Fruit fly (Drosophila melanogaster) whole organism, embryonic: ENCODE results near the gene cd.

Experiments
- Awh ChIP-seq: fragments of 200-800 bp; sonication (Bioruptor generic); IDR thresholded peaks from 2 replicates; pipeline ENCODE4, ENCODE4 v1.3.6; 2022; ENCODE audit warnings: missing biosample characterization, missing genetic modification characterization
- BEAF-32 ChIP-seq: fragments of 200-800 bp; sonication (Bioruptor generic); optimal IDR thresholded peaks from 3 replicates; lab custom pipeline; 2017; ENCODE audit warnings: missing biosample characterization, missing genetic modification characterization, mild to moderate bottlenecking, moderate library complexity, missing genetic modification reagents
- CG1024 ChIP-seq: fragments of 200-800 bp; sonication (Bioruptor generic); IDR thresholded peaks from 2 replicates; pipeline ENCODE4 v1.3.6; 2022; ENCODE audit warnings: missing biosample characterization, missing genetic modification characterization
- CG10366 ChIP-seq: fragments of 200-800 bp; sonication (Bioruptor generic); IDR thresholded peaks from 2 replicates; pipeline ENCODE4 v1.3.6; 2022; ENCODE audit warnings: missing biosample characterization, missing genetic modification characterization
- CG11085 ChIP-seq: fragments of 200-800 bp; sonication (Bioruptor generic); IDR thresholded peaks from 2 replicates; pipeline ENCODE4 v1.3.6; 2022; ENCODE audit warnings: missing biosample characterization, missing genetic modification characterization
- CG11456 ChIP-seq: fragments of 200-800 bp; sonication (Bioruptor generic); IDR thresholded peaks from 3 replicates; pipeline ENCODE4 v1.3.6; 2022; ENCODE audit warnings: missing biosample characterization, missing genetic modification characterization
- CG13775 ChIP-seq: fragments of 200-800 bp; sonication (Bioruptor generic); optimal IDR thresholded peaks from 3 replicates; lab custom pipeline; 2017; ENCODE audit warnings: missing biosample characterization, mild to moderate bottlenecking, missing genetic modification characterization
- CG14860 ChIP-seq: fragments of 200-800 bp; sonication (Bioruptor generic); IDR thresholded peaks from 3 replicates; pipeline ENCODE4 v1.3.6; 2022; ENCODE audit warnings: missing biosample characterization, missing genetic modification characterization; ENCODE audit not compliant: partially characterized antibody
- CG15601 ChIP-seq: fragments of 200-800 bp; sonication (Bioruptor generic); optimal IDR thresholded peaks from 3 replicates; lab custom pipeline; 2019; ENCODE audit warnings: missing biosample characterization, mild to moderate bottlenecking, missing genetic modification characterization, moderate library complexity
- CG2116 ChIP-seq: fragments of 200-800 bp; sonication (Bioruptor generic); optimal IDR thresholded peaks from 3 replicates; lab custom pipeline; 2018; ENCODE audit warnings: missing biosample characterization, mild to moderate bottlenecking, missing genetic modification characterization
- CG2875 ChIP-seq: fragments of 200-800 bp; sonication (Bioruptor generic); optimal IDR thresholded peaks from 2 replicates; lab custom pipeline; 2017; ENCODE audit warnings: missing biosample characterization, mild to moderate bottlenecking, missing genetic modification characterization, missing genetic modification reagents
- CG32772 ChIP-seq: fragments of 200-800 bp; sonication (Bioruptor generic); IDR thresholded peaks from 2 replicates; pipeline ENCODE4 v1.3.6; 2022; ENCODE audit warnings: missing biosample characterization, missing genetic modification characterization
- CG3281 ChIP-seq: fragments of 200-800 bp; sonication (Bioruptor generic); optimal IDR thresholded peaks from 3 replicates; lab custom pipeline; 2017; ENCODE audit warnings: missing biosample characterization, mild to moderate bottlenecking, missing genetic modification characterization
- CG34224 ChIP-seq: fragments of 200-800 bp; sonication (Bioruptor generic); IDR thresholded peaks from 3 replicates; pipeline ENCODE4 v1.3.6; 2022; ENCODE audit warnings: missing biosample characterization, missing genetic modification characterization; ENCODE audit not compliant: partially characterized antibody
- CG3726 ChIP-seq: fragments of 200-800 bp; sonication (Bioruptor generic); IDR thresholded peaks from 3 replicates; pipeline ENCODE4, ENCODE4 v1.3.6; 2022; ENCODE audit warnings: missing biosample characterization, missing genetic modification characterization
- CG3838 ChIP-seq: fragments of 200-800 bp; sonication (Bioruptor generic); optimal IDR thresholded peaks from 3 replicates; lab custom pipeline; 2016; ENCODE audit warnings: missing biosample characterization, missing genetic modification characterization
- CG4854 ChIP-seq: fragments of 200-800 bp; sonication (Bioruptor generic); optimal IDR thresholded peaks from 2 replicates; lab custom pipeline; 2016; ENCODE audit warnings: missing biosample characterization, missing genetic modification characterization, inconsistent platforms
- CG6689 ChIP-seq: fragments of 200-800 bp; sonication (Bioruptor generic); IDR thresholded peaks from 2 replicates; pipeline ENCODE4 v1.3.6; 2022; ENCODE audit warnings: missing biosample characterization, missing genetic modification characterization
- CG8388 ChIP-seq: fragments of 200-800 bp; sonication (Bioruptor generic); optimal IDR thresholded peaks from 2 replicates; lab custom pipeline; 2019; ENCODE audit warnings: missing biosample characterization, mild to moderate bottlenecking, missing genetic modification characterization, moderate library complexity
- CoRest ChIP-seq: fragments of 200-800 bp; sonication (Bioruptor generic); optimal IDR thresholded peaks from 3 replicates; lab custom pipeline; 2018; ENCODE audit warnings: missing biosample characterization, mild to moderate bottlenecking, missing genetic modification characterization, moderate library complexity
- ERR ChIP-seq: fragments of 200-800 bp; sonication (Bioruptor generic); optimal IDR thresholded peaks from 2 replicates; lab custom pipeline; 2016; ENCODE audit warnings: missing biosample characterization, missing genetic modification characterization
- H2.0 ChIP-seq: fragments of 200-800 bp; sonication (Bioruptor generic); IDR thresholded peaks from 2 replicates; pipeline ENCODE4 v1.3.6; 2022; ENCODE audit warnings: missing biosample characterization, missing genetic modification characterization
- HmgD ChIP-seq: fragments of 200-800 bp; sonication (Bioruptor generic); optimal IDR thresholded peaks from 3 replicates; lab custom pipeline; 2016; ENCODE audit warnings: missing biosample characterization, missing genetic modification characterization
- Hmr ChIP-seq: fragments of 200-800 bp; sonication (Bioruptor generic); optimal IDR thresholded peaks from 3 replicates; lab custom pipeline; 2017; ENCODE audit warnings: mild to moderate bottlenecking, missing biosample characterization, missing genetic modification reagents, missing genetic modification characterization
- Hmx ChIP-seq: fragments of 200-800 bp; sonication (Bioruptor generic); optimal IDR thresholded peaks from 2 replicates; lab custom pipeline; 2016; ENCODE audit warnings: missing biosample characterization, missing genetic modification characterization
- Hr39 ChIP-seq: fragments of >200 bp; optimal IDR thresholded peaks from 2 replicates; lab custom pipeline; 2017
- Lpt ChIP-seq: fragments of >200 bp; optimal IDR thresholded peaks from 2 replicates; lab custom pipeline; 2018; ENCODE audit warnings: missing biosample characterization, missing genetic modification characterization
- Med ChIP-seq: fragments of 200-800 bp; sonication (Bioruptor generic); peaks from one replicate; lab custom pipeline; 2016; ENCODE audit warnings: missing biosample characterization, missing genetic modification characterization, mild to moderate bottlenecking, inconsistent platforms, moderate library complexity
- Poxn ChIP-seq: fragments of 200-800 bp; sonication (Bioruptor generic); IDR thresholded peaks from 2 replicates; pipeline ENCODE4 v1.3.6; 2022; ENCODE audit warnings: missing biosample characterization, missing genetic modification characterization
- Side ChIP-seq: fragments of 200-800 bp; sonication (Bioruptor generic); optimal IDR thresholded peaks from 2 replicates; lab custom pipeline; 2016; ENCODE audit warnings: missing biosample characterization, missing genetic modification characterization
- TFAM ChIP-seq: fragments of 200-800 bp; sonication (Bioruptor generic); optimal IDR thresholded peaks from 2 replicates; lab custom pipeline; 2017; ENCODE audit warnings: missing biosample characterization, missing genetic modification characterization, inconsistent platforms
- Trl ChIP-seq, 3 experiments: fragments of >200 bp in 2 of 3; fragments of 200-800 bp in 1 of 3; sonication (Bioruptor generic) in 1 of 3; optimal IDR thresholded peaks; 2 replicates in 1 of 3; 3 replicates in 2 of 3; lab custom pipeline; 2016 to 2017; ENCODE audit warnings: missing biosample characterization in 1 of 3, missing genetic modification characterization in 1 of 3
- Xrp1 ChIP-seq: fragments of 200-800 bp; sonication (Bioruptor generic); IDR thresholded peaks from 2 replicates; pipeline ENCODE4 v1.3.6; 2022; ENCODE audit warnings: missing biosample characterization, missing genetic modification characterization
- aop ChIP-seq: fragments of 200-800 bp; sonication (Bioruptor generic); IDR thresholded peaks from 2 replicates; pipeline ENCODE4 v1.3.6; 2022; ENCODE audit warnings: missing biosample characterization, missing genetic modification characterization
- ap ChIP-seq: fragments of 200-800 bp; sonication (Bioruptor generic); IDR thresholded peaks from 2 replicates; pipeline ENCODE4 v1.3.6; 2022; ENCODE audit warnings: missing biosample characterization, missing genetic modification characterization
- az2 ChIP-seq: fragments of 200-800 bp; sonication (Bioruptor generic); optimal IDR thresholded peaks from 3 replicates; lab custom pipeline; 2016; ENCODE audit warnings: missing biosample characterization, missing genetic modification characterization
- bbx ChIP-seq: fragments of 200-800 bp; sonication (Bioruptor generic); IDR thresholded peaks from 2 replicates; pipeline ENCODE4 v1.3.6; 2022; ENCODE audit warnings: missing biosample characterization, missing genetic modification characterization; ENCODE audit not compliant: partially characterized antibody
- ftz-f1 ChIP-seq: fragments of 200-800 bp; sonication (Bioruptor generic); optimal IDR thresholded peaks from 2 replicates; lab custom pipeline; 2016; ENCODE audit warnings: missing biosample characterization, missing genetic modification characterization
- grn ChIP-seq: fragments of 200-800 bp; sonication (Bioruptor generic); optimal IDR thresholded peaks from 3 replicates; lab custom pipeline; 2017; ENCODE audit warnings: missing biosample characterization, missing genetic modification characterization
- hkb ChIP-seq, 2 experiments: fragments of 200-800 bp in 1 of 2; fragments of >200 bp in 1 of 2; sonication (Bioruptor generic) in 1 of 2; IDR thresholded peaks in 1 of 2; optimal IDR thresholded peaks in 1 of 2; 2 replicates each; pipeline versions ENCODE4 v1.3.6 to Lab custom; 2017 to 2022; ENCODE audit warnings: missing biosample characterization in 1 of 2, missing genetic modification characterization in 1 of 2
- hth ChIP-seq: fragments of >200 bp; optimal IDR thresholded peaks from 2 replicates; lab custom pipeline; 2017; ENCODE audit warnings: inconsistent platforms
- ind ChIP-seq: fragments of 200-800 bp; sonication (Bioruptor generic); optimal IDR thresholded peaks from 3 replicates; lab custom pipeline; 2016; ENCODE audit warnings: missing biosample characterization, missing genetic modification characterization
- kni ChIP-seq: fragments of 200-800 bp; sonication (Bioruptor generic); optimal IDR thresholded peaks from 3 replicates; lab custom pipeline; 2017; ENCODE audit warnings: mild to moderate bottlenecking, missing biosample characterization, missing genetic modification reagents, missing genetic modification characterization
- lola ChIP-seq, 3 experiments: fragments of >200 bp in 2 of 3; fragments of 200-800 bp in 1 of 3; sonication (Bioruptor generic) in 1 of 3; optimal IDR thresholded peaks; 2 replicates each; lab custom pipeline; 2017 to 2019; ENCODE audit warnings: missing biosample characterization in 3 of 3, missing genetic modification characterization in 3 of 3, mild to moderate bottlenecking in 1 of 3, moderate library complexity in 1 of 3
- pita ChIP-seq: fragments of 200-800 bp; sonication (Bioruptor generic); optimal IDR thresholded peaks from 2 replicates; lab custom pipeline; 2017; ENCODE audit warnings: missing biosample characterization, mild to moderate bottlenecking, missing genetic modification characterization
- pros ChIP-seq: fragments of 200-800 bp; sonication (Bioruptor generic); optimal IDR thresholded peaks from 3 replicates; lab custom pipeline; 2019; ENCODE audit warnings: missing biosample characterization, mild to moderate bottlenecking, missing genetic modification characterization, moderate library complexity
- scrt ChIP-seq: fragments of 200-800 bp; sonication (Bioruptor generic); optimal IDR thresholded peaks from 2 replicates; lab custom pipeline; 2018; ENCODE audit warnings: missing biosample characterization, mild to moderate bottlenecking, missing genetic modification characterization, moderate library complexity
- sob ChIP-seq: fragments of 200-800 bp; sonication (Bioruptor generic); IDR thresholded peaks from 2 replicates; pipeline ENCODE4 v1.3.6; 2022; ENCODE audit warnings: missing biosample characterization, missing genetic modification characterization
- usp ChIP-seq: fragments of >200 bp; optimal IDR thresholded peaks from 2 replicates; lab custom pipeline; 2017; ENCODE audit warnings: missing biosample characterization, missing genetic modification characterization
- wdn ChIP-seq: fragments of 200-800 bp; sonication (Bioruptor generic); IDR thresholded peaks from 2 replicates; pipeline ENCODE4 v1.3.6; 2022; ENCODE audit warnings: missing biosample characterization, missing genetic modification characterization
- yki ChIP-seq: fragments of >200 bp; optimal IDR thresholded peaks from 3 replicates; lab custom pipeline; 2018

Gene cd

DNA sequence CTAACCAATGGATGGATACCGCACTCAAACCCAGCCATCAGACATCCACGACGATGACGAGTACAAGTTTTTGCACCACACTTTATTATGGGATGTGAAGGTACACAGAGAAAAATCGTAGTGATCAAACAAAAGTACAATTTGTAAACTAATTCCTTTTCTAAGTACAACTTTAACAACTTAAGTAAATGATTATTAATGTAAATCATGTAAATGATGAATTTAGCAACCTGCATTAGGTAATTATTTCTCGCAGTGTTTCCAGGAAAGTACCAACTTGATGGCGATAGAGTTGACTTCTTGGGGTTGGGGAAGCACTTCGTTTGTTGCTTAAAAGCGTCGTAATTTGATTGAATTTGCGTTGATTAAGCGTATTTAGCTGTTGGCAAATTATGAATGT, 31.6 kb upstream of the cd start (continued):
- TF ChIP-seq ap (peak; percentile 77), CG14860 (GFP tag; lab: Robert Waterston, UW) (no peak), CG15601 (tag; lab: Kevin White, UChicago) (peak; percentile 21), H2.0 (GFP tag; lab: Robert Waterston, UW) (peak; percentile 83), Lpt (GFP tag; lab: Kevin White, UChicago) (no peak), Awh (GFP tag; lab: Robert Waterston, UW) (peak; percentile 42; the same call in 1 of the 2 replicates), CG34224 (GFP tag; lab: Robert Waterston, UW) (no peak), sob (GFP tag; lab: Robert Waterston, UW) (peak; percentile 63), wdn (GFP tag; lab: Robert Waterston, UW) (peak; percentile 40; the same call in 1 of the 2 replicates), Hmr (peak; percentile 69), CG32772 (GFP tag; lab: Robert Waterston, UW) (no peak), Side (GFP tag; lab: Kevin White, UChicago) (peak; percentile 38), CG4854 (GFP tag; lab: Kevin White, UChicago) (no peak), CG3726 (GFP tag; lab: Robert Waterston, UW) (no peak), TFAM (GFP tag; lab: Kevin White, UChicago) (no peak), ftz-f1 (no peak), CG3838 (GFP tag; lab: Kevin White, UChicago) (peak; percentile 5), aop (GFP tag; lab: Robert Waterston, UW) (no peak), CG8388 (GFP tag; lab: Kevin White, UChicago) (peak; percentile 63), BEAF-32 (GFP tag; lab: Kevin White, UChicago) (no peak), az2 (GFP tag; lab: Kevin White, UChicago) (peak; percentile 71), CG10366 (GFP tag; lab: Robert Waterston, UW) (peak; percentile 78), grn (GFP tag; lab: Kevin White, UChicago) (no peak), ERR (no peak), CG1024 (GFP tag; lab: Robert Waterston, UW) (no peak), pita (GFP tag; lab: Kevin White, UChicago) (no peak), CG13775 (GFP tag; lab: Kevin White, UChicago) (peak; percentile 53), CG3281 (GFP tag; lab: Kevin White, UChicago) (peak; percentile 62), CoRest (peak; percentile 69), Hr39 (lab: Kevin White, UChicago) (no peak), CG11085 (GFP tag; lab: Robert Waterston, UW) (no peak), Trl (optimal IDR thresholded peaks at IDR 0.05; lab: Kevin White, UChicago) (no peak), Trl (GFP tag; optimal IDR thresholded peaks at IDR 0.05; lab: Kevin White, UChicago) (peak; percentile 10), lola (GFP tag; optimal IDR thresholded peaks at IDR 0.05; lab: Kevin White, UChicago) (no peak), CG11456 (GFP tag; lab: Robert Waterston, UW) (0 out of 3 replicates have a peak, but pooled peaks have one; percentile 11), Hmx (GFP tag; lab: Kevin White, UChicago) (no peak), ind (peak; percentile 68), hkb (optimal IDR thresholded peaks at IDR 0.05; lab: Kevin White, UChicago) (no peak), hkb (GFP tag; IDR thresholded peaks at IDR 0.05; lab: Robert Waterston, UW) (peak; percentile 87), bbx (no peak), Xrp1 (GFP tag; lab: Robert Waterston, UW) (no peak; the same call in 1 of the 2 replicates), CG2116 (GFP tag; lab: Kevin White, UChicago) (peak; percentile 2), CG6689 (GFP tag; lab: Robert Waterston, UW) (peak; percentile 54; the same call in 1 of the 2 replicates), CG2875 (GFP tag; lab: Kevin White, UChicago) (peak; percentile 47), yki (no peak), Med (peak; percentile 89), hth (no peak), Poxn (no peak), usp (no peak), HmgD (no peak), kni (GFP tag; lab: Kevin White, UChicago) (no peak), pros (no peak), scrt (peak; percentile 51)
